Fruit fly (Drosophila melanogaster) whole organism, adult: ENCODE data around the gene CG8907.

ENCODE experiments used
- CG11617 ChIP-seq: fragments of 200-800 bp; sonication (Bioruptor generic); optimal IDR thresholded peaks from 2 replicates; lab custom pipeline; 2017; ENCODE audit warnings: mild to moderate bottlenecking, missing biosample characterization, missing genetic modification reagents, missing genetic modification characterization
- CG12768 ChIP-seq: fragments of 200-800 bp; sonication (Bioruptor generic); optimal IDR thresholded peaks from 2 replicates; lab custom pipeline; 2017; ENCODE audit warnings: missing biosample characterization, missing genetic modification characterization, mild to moderate bottlenecking, moderate library complexity, missing genetic modification reagents
- CG14711 ChIP-seq: fragments of 200-800 bp; sonication (Bioruptor generic); optimal IDR thresholded peaks from 2 replicates; lab custom pipeline; 2018; ENCODE audit warnings: missing biosample characterization, mild to moderate bottlenecking, missing genetic modification characterization, moderate library complexity
- CG1620 ChIP-seq: fragments of 200-800 bp; sonication (Bioruptor generic); optimal IDR thresholded peaks from 2 replicates; lab custom pipeline; 2016; ENCODE audit warnings: missing biosample characterization, missing genetic modification characterization
- CG33017 ChIP-seq: fragments of 200-800 bp; sonication (Bioruptor generic); optimal IDR thresholded peaks from 2 replicates; lab custom pipeline; 2018; ENCODE audit warnings: missing biosample characterization, mild to moderate bottlenecking, missing genetic modification characterization, moderate library complexity
- CG5204 ChIP-seq: fragments of 200-800 bp; sonication (Bioruptor generic); optimal IDR thresholded peaks from 2 replicates; lab custom pipeline; 2016; ENCODE audit warnings: missing biosample characterization, missing genetic modification characterization
- CG7045 ChIP-seq: fragments of 200-800 bp; sonication (Bioruptor generic); optimal IDR thresholded peaks from 2 replicates; lab custom pipeline; 2017; ENCODE audit warnings: missing biosample characterization, mild to moderate bottlenecking, missing genetic modification characterization
- CG7101 ChIP-seq: fragments of 200-800 bp; sonication (Bioruptor generic); optimal IDR thresholded peaks from 2 replicates; lab custom pipeline; 2018; ENCODE audit warnings: missing biosample characterization, mild to moderate bottlenecking, missing genetic modification characterization, moderate library complexity
- Clk ChIP-seq: fragments of 200-800 bp; sonication (Bioruptor generic); optimal IDR thresholded peaks from 2 replicates; lab custom pipeline; 2017; ENCODE audit warnings: missing biosample characterization, missing genetic modification characterization
- Crg-1 ChIP-seq: fragments of 200-800 bp; sonication (Bioruptor generic); optimal IDR thresholded peaks from 2 replicates; lab custom pipeline; 2016; ENCODE audit warnings: missing biosample characterization, missing genetic modification characterization
- Hr96 ChIP-seq: fragments of 200-800 bp; sonication (Bioruptor generic); optimal IDR thresholded peaks from 2 replicates; lab custom pipeline; 2016; ENCODE audit warnings: missing biosample characterization, missing genetic modification characterization
- Mnt ChIP-seq: fragments of 200-800 bp; sonication (Bioruptor generic); optimal IDR thresholded peaks from 2 replicates; lab custom pipeline; 2016; ENCODE audit warnings: missing biosample characterization, mild to moderate bottlenecking, missing genetic modification characterization
- bab1 ChIP-seq: fragments of 200-800 bp; sonication (Bioruptor generic); optimal IDR thresholded peaks from 3 replicates; lab custom pipeline; 2019; ENCODE audit warnings: missing biosample characterization, mild to moderate bottlenecking, missing genetic modification characterization, moderate library complexity
- cic ChIP-seq: fragments of 200-800 bp; sonication (Bioruptor generic); optimal IDR thresholded peaks from 2 replicates; lab custom pipeline; 2017; ENCODE audit warnings: missing biosample characterization, mild to moderate bottlenecking, missing genetic modification characterization, moderate library complexity
- cnc ChIP-seq, 2 experiments: fragments of >200 bp; optimal IDR thresholded peaks; 2 replicates each; lab custom pipeline; 2017
- kay ChIP-seq: fragments of 200-800 bp; sonication (Bioruptor generic); peaks from one replicate; lab custom pipeline; 2016; ENCODE audit warnings: missing biosample characterization, missing genetic modification characterization, borderline replicate concordance
- ovo ChIP-seq: fragments of 200-800 bp; sonication (Bioruptor generic); optimal IDR thresholded peaks from 2 replicates; lab custom pipeline; 2016; ENCODE audit warnings: missing biosample characterization, missing genetic modification characterization
- pad ChIP-seq: fragments of 200-800 bp; sonication (Bioruptor generic); optimal IDR thresholded peaks from 3 replicates; lab custom pipeline; 2017; ENCODE audit warnings: missing biosample characterization, missing genetic modification characterization, mild to moderate bottlenecking, moderate library complexity, missing genetic modification reagents
- tj ChIP-seq: fragments of 200-800 bp; sonication (Bioruptor generic); optimal IDR thresholded peaks from 3 replicates; lab custom pipeline; 2017; ENCODE audit warnings: missing biosample characterization, mild to moderate bottlenecking, missing genetic modification characterization, moderate library complexity
- toe ChIP-seq: fragments of 200-800 bp; sonication (Bioruptor generic); optimal IDR thresholded peaks from 2 replicates; lab custom pipeline; 2016; ENCODE audit warnings: missing biosample characterization, missing genetic modification characterization

The CG8907 gene

dm6 chr3R:17008675-17009022 lies 580 bp downstream of the CG8907 start:
- no peak for TF ChIP-seq Crg-1 (GFP tag; lab: Kevin White, UChicago)
- TF ChIP-seq bab1 (GFP tag; lab: Kevin White, UChicago), result no peak
- TF ChIP-seq Hr96 (GFP tag; lab: Kevin White, UChicago), result no peak
- no peak for TF ChIP-seq CG1620 (GFP tag; lab: Kevin White, UChicago)
- TF ChIP-seq CG33017, result no peak

DNA sequence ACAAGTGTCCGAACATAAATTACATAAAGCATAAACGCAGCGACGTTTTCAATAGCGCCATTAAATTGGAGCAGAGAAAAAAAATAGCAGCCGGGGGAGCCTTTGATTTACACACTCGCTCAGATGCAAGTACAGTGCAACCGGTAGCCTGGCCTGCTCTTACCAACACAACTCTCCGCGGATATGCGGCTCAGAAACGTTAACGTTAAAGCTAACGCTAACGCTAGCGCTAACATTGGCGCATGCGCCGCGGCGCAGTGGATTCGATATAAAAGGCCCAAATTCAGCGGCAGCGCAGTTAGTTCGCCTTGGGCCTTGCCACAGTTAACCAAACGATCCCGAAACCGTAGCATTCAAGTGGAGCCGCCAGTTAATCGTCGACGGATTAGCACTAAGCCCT lies 6.2 kb downstream of the CG8907 start, which contains the start of gene Pxd:
TSS of gene Pxd (plus strand) at position 301 of the 400 bp plus-strand sequence.
- no peak for TF ChIP-seq cnc (optimal IDR thresholded peaks at IDR 0.05; lab: Kevin White, UChicago)
- TF ChIP-seq Mnt (GFP tag; lab: Kevin White, UChicago), result no peak
- TF ChIP-seq kay (GFP tag; lab: Kevin White, UChicago), result no peak
- no peak for TF ChIP-seq toe (GFP tag; lab: Kevin White, UChicago)
- no peak for TF ChIP-seq pad (GFP tag; lab: Kevin White, UChicago)
- no peak for TF ChIP-seq CG11617 (GFP tag; lab: Kevin White, UChicago)
- TF ChIP-seq Clk, result no peak
- no peak for TF ChIP-seq Hr96 (GFP tag; lab: Kevin White, UChicago)
- TF ChIP-seq CG7045 (GFP tag; lab: Kevin White, UChicago), result no peak
- no peak for TF ChIP-seq cic

- TF ChIP-seq toe (GFP tag; lab: Kevin White, UChicago) (no peak), CG12768 (GFP tag; lab: Kevin White, UChicago) (no peak), pad (GFP tag; lab: Kevin White, UChicago) (no peak), CG7045 (GFP tag; lab: Kevin White, UChicago) (no peak), Mnt (GFP tag; lab: Kevin White, UChicago) (no peak), cic (no peak), ovo (GFP tag; lab: Kevin White, UChicago) (no peak), CG7101 (tag; lab: Kevin White, UChicago) (no peak), CG1620 (GFP tag; lab: Kevin White, UChicago) (no peak), Crg-1 (GFP tag; lab: Kevin White, UChicago) (no peak), CG33017 (no peak), kay (GFP tag; lab: Kevin White, UChicago) (no peak), CG5204 (GFP tag; lab: Kevin White, UChicago) (no peak), CG11617 (GFP tag; lab: Kevin White, UChicago) (no peak), cnc (optimal IDR thresholded peaks at IDR 0.05; lab: Kevin White, UChicago) (no peak), Clk (no peak), Hr96 (GFP tag; lab: Kevin White, UChicago) (no peak), tj (GFP tag; lab: Kevin White, UChicago) (no peak), bab1 (GFP tag; lab: Kevin White, UChicago) (no peak)
Observed at dm6 chr3R:17016193-17016592, 8.1 kb downstream of the CG8907 start.

DNA sequence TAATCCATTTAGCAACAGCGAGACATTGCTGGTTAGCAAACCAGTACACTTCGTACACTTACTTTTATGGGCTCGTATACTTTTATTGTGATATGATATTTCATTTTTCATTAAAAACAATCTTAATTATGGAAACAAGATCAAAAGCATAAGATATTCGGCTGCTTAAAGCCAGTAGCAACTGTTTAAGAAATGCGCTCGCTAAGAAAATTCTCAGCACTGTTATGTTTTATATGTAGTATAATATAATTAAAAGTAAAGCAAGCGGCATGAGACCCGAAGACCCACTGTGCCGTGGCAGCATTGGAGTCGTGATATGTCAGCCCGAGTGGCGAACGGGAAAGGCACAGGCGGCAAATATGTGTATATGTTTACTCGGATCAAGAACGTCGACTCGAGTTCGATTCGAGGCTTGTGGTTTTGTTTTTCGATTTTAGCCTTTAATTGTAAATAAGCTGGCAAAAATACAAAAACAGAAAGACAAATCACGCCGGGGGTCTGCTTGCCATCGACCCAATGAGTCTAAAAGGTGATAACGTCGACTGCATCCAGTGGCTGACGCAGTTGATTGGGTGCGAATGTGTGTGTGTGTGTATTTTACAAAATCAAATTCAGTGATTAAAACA lies 10.9 kb downstream of the CG8907 start:
- TF ChIP-seq CG5204 (GFP tag; lab: Kevin White, UChicago), result peak; percentile 7
- no peak for TF ChIP-seq CG33017
- TF ChIP-seq CG7101 (tag; lab: Kevin White, UChicago), result no peak
- no peak for TF ChIP-seq ovo (GFP tag; lab: Kevin White, UChicago)
- no peak for TF ChIP-seq Mnt (GFP tag; lab: Kevin White, UChicago)
- peak; percentile 36 for TF ChIP-seq kay (GFP tag; lab: Kevin White, UChicago)
- no peak for TF ChIP-seq Crg-1 (GFP tag; lab: Kevin White, UChicago)
- TF ChIP-seq cnc (optimal IDR thresholded peaks at IDR 0.05; lab: Kevin White, UChicago), result no peak

DNA sequence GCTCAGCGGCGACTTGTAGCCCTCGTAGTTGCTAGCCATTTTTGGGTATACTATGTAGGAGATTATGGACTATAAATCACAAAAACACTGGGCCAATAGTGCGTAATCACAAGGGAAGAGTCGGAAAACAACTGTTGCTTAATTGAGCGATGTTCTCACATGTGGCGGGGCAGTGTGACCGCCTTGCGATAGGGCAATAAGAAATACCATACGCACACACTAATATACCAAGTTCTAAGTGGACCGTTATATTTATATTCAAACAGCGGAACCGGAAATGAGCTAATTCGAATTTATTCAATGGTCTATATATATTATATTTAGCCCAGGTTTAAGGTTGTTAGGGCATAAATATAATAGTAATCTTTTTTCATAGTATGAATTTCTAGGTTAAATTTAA lies 12.9 kb downstream of the CG8907 start, which contains the start of gene Adsl:
TSS of gene Adsl (minus strand) at position 165 of the 400 bp plus-strand sequence.
- peak; percentile 56 for TF ChIP-seq CG33017
- TF ChIP-seq bab1 (GFP tag; lab: Kevin White, UChicago), result peak; percentile 85
- no peak for TF ChIP-seq cic
- TF ChIP-seq CG1620 (GFP tag; lab: Kevin White, UChicago), result peak; percentile 18
- peak; percentile 46 for TF ChIP-seq pad (GFP tag; lab: Kevin White, UChicago)
- no peak for TF ChIP-seq CG12768 (GFP tag; lab: Kevin White, UChicago)
- peak; percentile 28 for TF ChIP-seq tj (GFP tag; lab: Kevin White, UChicago)
- TF ChIP-seq toe (GFP tag; lab: Kevin White, UChicago), result no peak
- TF ChIP-seq Mnt (GFP tag; lab: Kevin White, UChicago), result peak; percentile 84
- no peak for TF ChIP-seq Crg-1 (GFP tag; lab: Kevin White, UChicago)
- TF ChIP-seq CG5204 (GFP tag; lab: Kevin White, UChicago), result no peak
- TF ChIP-seq ovo (GFP tag; lab: Kevin White, UChicago), result peak; percentile 51
- peak; percentile 59 for TF ChIP-seq CG7101 (tag; lab: Kevin White, UChicago)
- peak; percentile 82 for TF ChIP-seq kay (GFP tag; lab: Kevin White, UChicago)
- peak; percentile 23 for TF ChIP-seq CG14711 (tag; lab: Kevin White, UChicago)
- peak; percentile 18 for TF ChIP-seq Hr96 (GFP tag; lab: Kevin White, UChicago)
- peak; percentile 65 for TF ChIP-seq CG11617 (GFP tag; lab: Kevin White, UChicago)
- peak; percentile 24 for TF ChIP-seq CG7045 (GFP tag; lab: Kevin White, UChicago)
- TF ChIP-seq cnc (optimal IDR thresholded peaks at IDR 0.05; lab: Kevin White, UChicago), result no peak
- no peak for TF ChIP-seq Clk

DNA sequence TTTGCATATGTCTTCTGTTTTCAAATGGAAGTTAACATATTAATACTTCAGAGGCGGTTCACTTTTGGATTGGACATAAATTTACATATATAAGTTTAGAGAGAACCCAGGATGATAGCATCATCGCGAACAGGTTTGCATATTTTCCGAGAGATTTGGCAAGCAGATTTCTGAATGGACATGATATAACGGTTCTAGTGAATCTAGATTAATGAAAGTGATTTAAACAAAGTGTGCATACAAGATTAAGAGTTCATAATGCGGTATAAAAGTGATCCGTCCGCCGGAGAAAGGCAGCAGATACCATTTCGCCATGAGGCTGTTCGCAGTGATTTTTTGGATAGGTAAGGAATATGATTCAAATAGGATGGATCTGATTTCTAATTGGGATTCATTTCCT lies 20.3 kb downstream of the CG8907 start, which contains the start of gene CG5225:
TSS of gene CG5225 (plus strand) at position 301 of the 400 bp plus-strand sequence.
- TF ChIP-seq Mnt (GFP tag; lab: Kevin White, UChicago) (no peak), ovo (GFP tag; lab: Kevin White, UChicago) (no peak), CG7101 (tag; lab: Kevin White, UChicago) (no peak)
